Worm (Caenorhabditis elegans) whole organism, young adult: ENCODE data around the gene F56D2.8.

Source experiments
- B0035.1 ChIP-seq: sonication (generic microtip); optimal IDR thresholded peaks from 2 replicates; lab custom pipeline; 2016; ENCODE audit warnings: missing genetic modification characterization, mild to moderate bottlenecking, missing compliant biosample characterization, missing genotype, missing genetic modification reagents
- B0261.1 ChIP-seq: sonication (generic microtip); optimal IDR thresholded peaks from 2 replicates; lab custom pipeline; 2016; ENCODE audit warnings: mild to moderate bottlenecking, missing genetic modification characterization, moderate library complexity, missing compliant biosample characterization
- B0336.3 ChIP-seq: fragments of 200-800 bp; sonication (Bioruptor generic); IDR thresholded peaks from 2 replicates; pipeline ENCODE4 v1.3.6; 2022; ENCODE audit warnings: missing genetic modification characterization, missing compliant biosample characterization
- F33H1.4 ChIP-seq: fragments of 200-800 bp; sonication (Bioruptor generic); IDR thresholded peaks from 2 replicates; pipeline ENCODE4 v1.3.6; 2022; ENCODE audit warnings: missing genetic modification reagents, missing genetic modification characterization, missing compliant biosample characterization
- F52B5.7 ChIP-seq: sonication (generic microtip); optimal IDR thresholded peaks from 2 replicates; lab custom pipeline; 2016; ENCODE audit warnings: mild to moderate bottlenecking, missing genetic modification characterization, missing compliant biosample characterization
- F55B11.4 ChIP-seq: sonication (generic microtip); optimal IDR thresholded peaks from 2 replicates; lab custom pipeline; 2016; ENCODE audit warnings: missing compliant biosample characterization, missing genetic modification characterization, borderline replicate concordance; ENCODE audit not compliant: insufficient read depth
- T26A5.8 ChIP-seq: sonication (generic microtip); optimal IDR thresholded peaks from 2 replicates; lab custom pipeline; 2016; ENCODE audit warnings: missing genetic modification characterization, missing compliant biosample characterization
- Y56A3A.18 ChIP-seq: fragments of 200-800 bp; sonication (Bioruptor generic); IDR thresholded peaks from 2 replicates; pipeline ENCODE4 v1.3.6; 2022; ENCODE audit warnings: missing genetic modification reagents, missing genetic modification characterization, missing compliant biosample characterization
- Y79H2A.3 ChIP-seq: fragments of 200-800 bp; sonication (Bioruptor generic); conservative IDR thresholded peaks from 2 replicates; pipeline ENCODE4 v1.3.6; 2022; ENCODE audit warnings: missing genetic modification reagents, missing genetic modification characterization, missing compliant biosample characterization
- Y95B8A.8 ChIP-seq: fragments of 200-800 bp; sonication (Bioruptor generic); IDR thresholded peaks from 2 replicates; pipeline ENCODE4 v1.3.6; 2022; ENCODE audit warnings: missing genetic modification reagents, missing genetic modification characterization, missing compliant biosample characterization
- akir-1 ChIP-seq: fragments of 200-800 bp; sonication (Bioruptor generic); optimal IDR thresholded peaks from 2 replicates; lab custom pipeline; 2018; ENCODE audit warnings: mild to moderate bottlenecking, missing genetic modification characterization, moderate library complexity, missing compliant biosample characterization
- aptf-3 ChIP-seq: fragments of 200-800 bp; sonication (Bioruptor generic); IDR thresholded peaks from 2 replicates; pipeline ENCODE4 v1.3.6; 2022; ENCODE audit warnings: missing genetic modification characterization, missing compliant biosample characterization
- ceh-100 ChIP-seq: fragments of 200-800 bp; sonication (Bioruptor generic); IDR thresholded peaks from 2 replicates; pipeline ENCODE4 v1.3.6; 2022; ENCODE audit warnings: missing genetic modification reagents, missing genetic modification characterization, missing compliant biosample characterization
- ceh-79 ChIP-seq: sonication (generic microtip); optimal IDR thresholded peaks from 2 replicates; lab custom pipeline; 2017; ENCODE audit warnings: mild to moderate bottlenecking, missing genetic modification characterization, missing compliant biosample characterization
- die-1 ChIP-seq: sonication (generic microtip); optimal IDR thresholded peaks from 2 replicates; lab custom pipeline; 2016; ENCODE audit warnings: missing genotype, mild to moderate bottlenecking, missing genetic modification characterization, missing compliant biosample characterization
- fkh-3 ChIP-seq: sonication (generic microtip); optimal IDR thresholded peaks from 2 replicates; lab custom pipeline; 2016; ENCODE audit warnings: mild to moderate bottlenecking, missing genetic modification characterization, missing compliant biosample characterization
- hlh-12 ChIP-seq: sonication (generic microtip); optimal IDR thresholded peaks from 2 replicates; lab custom pipeline; 2016; ENCODE audit warnings: missing genetic modification characterization, missing compliant biosample characterization
- hmg-1.2 ChIP-seq: fragments of 200-800 bp; sonication (Bioruptor generic); IDR thresholded peaks from 2 replicates; pipeline ENCODE4 v1.3.6; 2022; ENCODE audit warnings: missing genetic modification reagents, missing genetic modification characterization, missing compliant biosample characterization
- hmg-20 ChIP-seq: fragments of 200-800 bp; sonication (Bioruptor generic); IDR thresholded peaks from 2 replicates; pipeline ENCODE4 v1.3.6; 2022; ENCODE audit warnings: missing genetic modification reagents, missing genetic modification characterization, missing compliant biosample characterization
- hsf-1 ChIP-seq: fragments of 200-800 bp; sonication (Bioruptor generic); IDR thresholded peaks from 2 replicates; pipeline ENCODE4 v1.3.6; 2022; ENCODE audit warnings: missing genetic modification reagents, missing genetic modification characterization, missing compliant biosample characterization
- lin-35 ChIP-seq, 3 experiments: fragments of 150-350 bp in 2 of 3; sonication (generic microtip) in 1 of 3; optimal IDR thresholded peaks; 2 replicates each; lab custom pipeline; 2014 to 2018; ENCODE audit warnings: missing biosample characterization in 3 of 3, missing genetic modification characterization in 3 of 3, missing genetic modification reagents in 3 of 3
- lsl-1 ChIP-seq: fragments of 200-800 bp; sonication (Bioruptor generic); optimal IDR thresholded peaks from 2 replicates; lab custom pipeline; 2018; ENCODE audit warnings: mild to moderate bottlenecking, missing genetic modification characterization, moderate library complexity, missing compliant biosample characterization
- lsy-27 ChIP-seq: sonication (generic microtip); optimal IDR thresholded peaks from 2 replicates; lab custom pipeline; 2017; ENCODE audit warnings: missing genetic modification characterization, mild to moderate bottlenecking, missing compliant biosample characterization, antibody characterized with exemption, missing genotype, borderline replicate concordance; ENCODE audit not compliant: insufficient read depth
- madf-10 ChIP-seq: sonication (generic microtip); optimal IDR thresholded peaks from 2 replicates; lab custom pipeline; 2016; ENCODE audit warnings: mild to moderate bottlenecking, missing genetic modification characterization, missing compliant biosample characterization
- mcd-1 ChIP-seq: fragments of 200-800 bp; sonication (Bioruptor generic); IDR thresholded peaks from 2 replicates; pipeline ENCODE4 v1.3.6; 2022; ENCODE audit warnings: missing genetic modification reagents, missing genetic modification characterization, missing compliant biosample characterization
- pbrm-1 ChIP-seq: fragments of 200-800 bp; sonication (Bioruptor generic); IDR thresholded peaks from 2 replicates; pipeline ENCODE4 v1.3.6; 2022; ENCODE audit warnings: missing genetic modification reagents, missing genetic modification characterization, missing compliant biosample characterization
- pha-4 ChIP-seq: fragments of 150-350 bp; sonication (generic microtip); optimal IDR thresholded peaks from 2 replicates; lab custom pipeline; 2014; ENCODE audit warnings: missing biosample characterization, missing genetic modification reagents, missing genetic modification characterization
- rpc-1 ChIP-seq, 2 experiments: fragments of 150-350 bp in 1 of 2; sonication (generic microtip) in 1 of 2; optimal IDR thresholded peaks; 2 replicates each; lab custom pipeline; 2014 to 2018; ENCODE audit warnings: missing biosample characterization in 1 of 2, missing genetic modification characterization in 1 of 2, missing genetic modification reagents in 1 of 2, missing genotype in 1 of 2
- tbp1 ChIP-seq: fragments of 200-800 bp; sonication (Bioruptor generic); optimal IDR thresholded peaks from 2 replicates; lab custom pipeline; 2018; ENCODE audit warnings: mild to moderate bottlenecking, missing genetic modification characterization, missing compliant biosample characterization
- tbx-9 ChIP-seq: sonication (generic microtip); optimal IDR thresholded peaks from 2 replicates; lab custom pipeline; 2016; ENCODE audit warnings: borderline replicate concordance, missing genetic modification characterization, inconsistent platforms, missing compliant biosample characterization
- xnd-1 ChIP-seq: sonication (generic microtip); optimal IDR thresholded peaks from 2 replicates; lab custom pipeline; 2016; ENCODE audit warnings: missing genotype, missing genetic modification reagents, missing genetic modification characterization, missing compliant biosample characterization

Gene F56D2.8

DNA sequence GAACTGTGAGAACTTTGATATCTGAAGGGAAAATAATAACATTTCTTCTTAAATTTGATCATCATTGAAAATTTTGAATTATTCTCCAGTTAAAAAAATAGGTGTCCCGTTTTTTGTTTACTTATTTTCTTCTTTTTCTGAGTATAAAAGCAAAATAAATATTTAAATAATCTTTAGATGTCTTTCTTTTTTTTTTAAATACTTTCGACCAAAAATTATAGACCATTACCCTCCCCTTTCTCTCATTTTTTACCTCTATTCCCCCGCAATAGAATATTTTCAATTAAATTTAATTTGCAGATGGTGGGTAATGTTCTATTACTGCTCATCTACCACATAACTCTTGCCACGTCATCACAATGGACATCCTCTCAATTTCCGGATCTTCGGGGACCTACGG, 9.0 kb downstream of the F56D2.8 start, which contains the start of gene molo-1:
molo-1 (plus strand) TSS at position 301 of the 400 bp plus-strand sequence.
- no peak for TF ChIP-seq madf-10
- TF ChIP-seq T26A5.8 (tag; lab: Kevin White, UChicago): no peak
- no peak for TF ChIP-seq F55B11.4
- TF ChIP-seq F33H1.4 (GFP tag; lab: Robert Waterston, UW): no peak
- no peak for TF ChIP-seq Y79H2A.3 (GFP tag; lab: Robert Waterston, UW)
- TF ChIP-seq mcd-1 (GFP tag; lab: Robert Waterston, UW): no peak
- no peak for TF ChIP-seq hmg-1.2
- TF ChIP-seq tbp1 (GFP tag; lab: Kevin White, UChicago): no peak
- TF ChIP-seq fkh-3: no peak
- no peak for TF ChIP-seq lsl-1 (GFP tag; lab: Kevin White, UChicago)
- TF ChIP-seq aptf-3 (GFP tag; lab: Robert Waterston, UW): no peak
- no peak for TF ChIP-seq akir-1 (GFP tag; lab: Kevin White, UChicago)
- no peak for TF ChIP-seq hlh-12 (tag; lab: Kevin White, UChicago)
- TF ChIP-seq ceh-79 (tag; lab: Kevin White, UChicago): no peak
- TF ChIP-seq lin-35 (GFP tag; optimal IDR thresholded peaks at IDR 0.05; lab: Kevin White, UChicago): no peak
- TF ChIP-seq hmg-20 (GFP tag; lab: Robert Waterston, UW): no peak
- TF ChIP-seq B0336.3 (GFP tag; lab: Robert Waterston, UW): no peak

- TF ChIP-seq lin-35 (GFP tag; optimal IDR thresholded peaks at IDR 0.05; lab: Kevin White, UChicago): no peak
- TF ChIP-seq pbrm-1 (GFP tag; lab: Robert Waterston, UW): no peak
- TF ChIP-seq xnd-1 (tag; lab: Kevin White, UChicago): no peak
- TF ChIP-seq pha-4: no peak
- TF ChIP-seq hsf-1 (GFP tag; lab: Robert Waterston, UW): no peak
- no peak for TF ChIP-seq die-1 (tag; lab: Kevin White, UChicago)
- no peak for TF ChIP-seq tbx-9 (tag; lab: Kevin White, UChicago)
- TF ChIP-seq tbp1 (GFP tag; lab: Kevin White, UChicago): no peak
- TF ChIP-seq Y95B8A.8 (GFP tag; lab: Robert Waterston, UW): no peak
Observed at ce11 chrIII:5572806-5573205, 9.9 kb downstream of the F56D2.8 start.

ce11 chrIII:5570814-5571443, 11.7 kb downstream of the F56D2.8 start:
- TF ChIP-seq rpc-1 (optimal IDR thresholded peaks at IDR 0.05; lab: Kevin White, UChicago) (no peak), rpc-1 (tag; optimal IDR thresholded peaks at IDR 0.05; lab: Kevin White, UChicago) (no peak), B0035.1 (no peak), lsl-1 (GFP tag; lab: Kevin White, UChicago) (no peak), lsy-27 (tag; lab: Kevin White, UChicago) (no peak), B0261.1 (no peak), Y56A3A.18 (GFP tag; lab: Robert Waterston, UW) (no peak), F52B5.7 (tag; lab: Kevin White, UChicago) (no peak)

ce11 chrIII:5568679-5569078, 14.0 kb downstream of the F56D2.8 start, which contains the start of gene nspb-12:
Gene nspb-12 (minus strand): TSS chrIII:5568779.
- no peak for TF ChIP-seq ceh-100 (GFP tag; lab: Robert Waterston, UW)

- TF ChIP-seq akir-1 (GFP tag; lab: Kevin White, UChicago) (no peak), aptf-3 (GFP tag; lab: Robert Waterston, UW) (0 out of 2 replicates have a peak, but pooled peaks have one; percentile 12)
Observed at ce11 chrIII:5568265-5568664, 14.4 kb downstream of the F56D2.8 start.
